Fruit fly (Drosophila melanogaster): ENCODE results near the gene CG8814.
A peak's percentile ranks its signal among the peaks of the same experiment; 100 is the strongest.

The CG8814 gene

dm6 chr2L:2851589-2851988, 23.1 kb upstream of the CG8814 start:
- TF ChIP-seq Snoo (tag; optimal IDR thresholded peaks at IDR 0.05) (no peak), Ets98B (GFP tag; IDR thresholded peaks at IDR 0.05) (peak; percentile 36; the same call in 1 of the 2 replicates), fd96Ca (GFP tag; IDR thresholded peaks at IDR 0.05) (no peak), Pif1B (GFP tag; optimal IDR thresholded peaks at IDR 0.05) (no peak), CG12605 (GFP tag; IDR thresholded peaks at IDR 0.05) (0 out of 2 replicates have a peak, but pooled peaks have one; percentile 26), CG32121 (GFP tag; IDR thresholded peaks at IDR 0.05) (peak; percentile 47; the same call in 1 of the 2 replicates), CG15710 (tag; optimal IDR thresholded peaks at IDR 0.05) (no peak), rn (GFP tag; IDR thresholded peaks at IDR 0.05) (no peak), D1 (tag; optimal IDR thresholded peaks at IDR 0.05) (no peak)

dm6 chr2L:2855204-2855768, 19.4 kb upstream of the CG8814 start:
- TF ChIP-seq CG8159 (tag; optimal IDR thresholded peaks at IDR 0.05): peak; percentile 94
- no peak for TF ChIP-seq CG14655 (GFP tag; optimal IDR thresholded peaks at IDR 0.05)
- 0 out of 2 replicates have a peak, but pooled peaks have one; percentile 0 for TF ChIP-seq Ets98B (GFP tag; IDR thresholded peaks at IDR 0.05)

dm6 chr2L:2855773-2856615, 18.7 kb upstream of the CG8814 start, which contains the start of the genes CG3104 and RpS21:
TSS of gene CG3104 (minus strand) at chr2L:2855778.
TSS of gene RpS21 (plus strand) at chr2L:2856070.
- TF ChIP-seq CG8159 (tag; optimal IDR thresholded peaks at IDR 0.05): no peak
- no peak for TF ChIP-seq gl (tag; optimal IDR thresholded peaks at IDR 0.05)
- TF ChIP-seq Pif1A (GFP tag; optimal IDR thresholded peaks at IDR 0.05): peak; percentile 54
- no peak for TF ChIP-seq EcR (GFP tag; optimal IDR thresholded peaks at IDR 0.05)
- peak; percentile 60; the same call in 1 of the 2 replicates for TF ChIP-seq Ets98B (GFP tag; IDR thresholded peaks at IDR 0.05)
- peak; percentile 57 for TF ChIP-seq CG34367 (tag; optimal IDR thresholded peaks at IDR 0.05)
- peak; percentile 84 for TF ChIP-seq CG4496 (GFP tag; IDR thresholded peaks at IDR 0.05)
- TF ChIP-seq CG32121 (GFP tag; IDR thresholded peaks at IDR 0.05): peak; percentile 36; the same call in 1 of the 2 replicates
- peak; percentile 53 for TF ChIP-seq CG15710 (tag; optimal IDR thresholded peaks at IDR 0.05)
- TF ChIP-seq CG9948 (tag; optimal IDR thresholded peaks at IDR 0.05): peak; percentile 24
- peak; percentile 37 for TF ChIP-seq CG17806 (tag; optimal IDR thresholded peaks at IDR 0.05)
- TF ChIP-seq Snoo (tag; optimal IDR thresholded peaks at IDR 0.05): peak; percentile 86
- TF ChIP-seq Pif1B (GFP tag; optimal IDR thresholded peaks at IDR 0.05): peak; percentile 9
- no peak for TF ChIP-seq D1 (tag; optimal IDR thresholded peaks at IDR 0.05)
- peak; percentile 59; the same call in 2 of the 3 replicates for TF ChIP-seq fd96Ca (GFP tag; IDR thresholded peaks at IDR 0.05)
- TF ChIP-seq CG8301 (tag; optimal IDR thresholded peaks at IDR 0.05): peak; percentile 1
- peak; percentile 67 for TF ChIP-seq CG14655 (GFP tag; optimal IDR thresholded peaks at IDR 0.05)
- peak; percentile 48 for TF ChIP-seq CG13204 (GFP tag; optimal IDR thresholded peaks at IDR 0.05)
- no peak for TF ChIP-seq CG10348 (GFP tag; IDR thresholded peaks at IDR 0.05)
- TF ChIP-seq rn (GFP tag; IDR thresholded peaks at IDR 0.05): peak; percentile 63
- peak; percentile 53; the same call in 1 of the 2 replicates for TF ChIP-seq CG12605 (GFP tag; IDR thresholded peaks at IDR 0.05)

- TF ChIP-seq CG9948 (tag; optimal IDR thresholded peaks at IDR 0.05) (no peak), rn (GFP tag; IDR thresholded peaks at IDR 0.05) (no peak), CG10348 (GFP tag; IDR thresholded peaks at IDR 0.05) (no peak), Snoo (tag; optimal IDR thresholded peaks at IDR 0.05) (no peak), CG15710 (tag; optimal IDR thresholded peaks at IDR 0.05) (no peak), Pif1B (GFP tag; optimal IDR thresholded peaks at IDR 0.05) (peak; percentile 48), CG12605 (GFP tag; IDR thresholded peaks at IDR 0.05) (no peak), CG8159 (tag; optimal IDR thresholded peaks at IDR 0.05) (peak; percentile 18), CG13204 (GFP tag; optimal IDR thresholded peaks at IDR 0.05) (no peak), EcR (GFP tag; optimal IDR thresholded peaks at IDR 0.05) (peak; percentile 21), Ets98B (GFP tag; IDR thresholded peaks at IDR 0.05) (peak; percentile 11; the same call in 1 of the 2 replicates), fd96Ca (GFP tag; IDR thresholded peaks at IDR 0.05) (no peak), CG32121 (GFP tag; IDR thresholded peaks at IDR 0.05) (no peak), CG34367 (tag; optimal IDR thresholded peaks at IDR 0.05) (no peak), CG8301 (tag; optimal IDR thresholded peaks at IDR 0.05) (no peak), CG4496 (GFP tag; IDR thresholded peaks at IDR 0.05) (0 out of 3 replicates have a peak, but pooled peaks have one; percentile 17), CG17806 (tag; optimal IDR thresholded peaks at IDR 0.05) (no peak), D1 (tag; optimal IDR thresholded peaks at IDR 0.05) (no peak), Pif1A (GFP tag; optimal IDR thresholded peaks at IDR 0.05) (peak; percentile 15), gl (tag; optimal IDR thresholded peaks at IDR 0.05) (no peak), CG14655 (GFP tag; optimal IDR thresholded peaks at IDR 0.05) (no peak)
Observed at dm6 chr2L:2856960-2857584, 17.6 kb upstream of the CG8814 start, which contains the start of gene CG2991. TSS of gene CG2991 (plus strand) at chr2L:2857164.
